Worm (Caenorhabditis elegans): ENCODE measurements around the gene hpa-1.

hpa-1 gene

DNA sequence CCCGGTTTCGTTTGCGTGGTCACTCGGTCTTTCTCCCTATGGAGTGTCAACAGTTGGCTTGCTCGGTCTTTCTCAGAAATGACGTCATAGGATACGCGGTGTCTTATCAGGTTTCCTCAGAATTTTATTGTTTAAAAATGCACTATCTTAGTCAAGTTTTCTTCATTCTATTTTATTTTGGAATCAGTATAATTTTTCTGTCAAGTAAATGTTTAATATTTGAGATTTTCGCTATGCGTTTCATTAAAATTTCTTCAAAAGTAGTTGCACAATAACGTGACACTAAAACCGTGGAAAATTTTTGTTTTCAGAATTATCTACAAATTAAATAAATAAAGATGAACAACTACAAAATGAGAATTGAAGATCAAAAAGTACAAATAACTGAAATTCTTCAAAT, 24.4 kb upstream of the hpa-1 start, which contains the start of gene hlh-31:
TSS of gene hlh-31 (plus strand) at position 301 of the 400 bp plus-strand sequence.
- TF ChIP-seq snpc-4 (tag; optimal IDR thresholded peaks at IDR 0.05) (no peak), fkh-2 (tag; optimal IDR thresholded peaks at IDR 0.05) (no peak), ceh-82 (tag; optimal IDR thresholded peaks at IDR 0.05) (no peak), nhr-67 (tag; optimal IDR thresholded peaks at IDR 0.05) (no peak), ceh-28 (tag; optimal IDR thresholded peaks at IDR 0.05) (no peak), pqm-1 (tag; optimal IDR thresholded peaks at IDR 0.05) (no peak), R02D3.7 (tag; optimal IDR thresholded peaks at IDR 0.05) (no peak), nhr-76 (tag; optimal IDR thresholded peaks at IDR 0.05) (no peak), unc-39 (tag; optimal IDR thresholded peaks at IDR 0.05) (no peak), ztf-4 (tag; optimal IDR thresholded peaks at IDR 0.05) (no peak), aly-2 (tag; optimal IDR thresholded peaks at IDR 0.05) (no peak)

- TF ChIP-seq nhr-11 (tag; optimal IDR thresholded peaks at IDR 0.05), result no peak
- no peak for TF ChIP-seq ZK546.5 (tag; optimal IDR thresholded peaks at IDR 0.05)
- TF ChIP-seq nhr-12 (tag; optimal IDR thresholded peaks at IDR 0.05), result no peak
- TF ChIP-seq fkh-10 (GFP tag; optimal IDR thresholded peaks at IDR 0.05), result no peak
Measured at ce11 chrIV:16254464-16254863, 21.5 kb upstream of the hpa-1 start, which contains the start of gene hlh-17. TSS of gene hlh-17 (plus strand) at chrIV:16254764.

DNA sequence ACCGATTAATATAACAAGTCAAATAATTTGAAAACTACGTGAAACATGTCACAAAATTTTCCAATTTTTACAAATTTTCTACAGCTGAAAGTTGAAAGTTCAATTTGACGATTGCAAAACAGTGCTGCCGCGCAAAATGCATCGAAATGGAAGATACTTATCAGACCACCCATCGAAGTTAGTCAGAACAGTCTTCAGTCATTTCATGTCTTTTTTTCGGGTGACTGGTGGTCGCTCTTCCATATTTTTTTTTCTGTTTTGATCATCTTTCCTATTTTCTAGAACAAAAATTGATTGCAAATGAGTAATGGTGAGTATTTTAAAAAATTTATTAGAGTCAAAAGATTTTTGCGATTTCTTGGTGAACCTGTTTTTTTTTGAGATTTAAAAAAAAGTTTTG, 14.2 kb upstream of the hpa-1 start, which contains the start of gene F38C2.1:
TSS of gene F38C2.1 (plus strand) at position 301 of the 400 bp plus-strand sequence.
- TF ChIP-seq pha-4 (tag; optimal IDR thresholded peaks at IDR 0.05) (no peak), jun-1 (tag; optimal IDR thresholded peaks at IDR 0.05) (no peak), nhr-28 (tag; optimal IDR thresholded peaks at IDR 0.05) (no peak), unc-62 (GFP tag; optimal IDR thresholded peaks at IDR 0.05) (no peak), nhr-11 (tag; optimal IDR thresholded peaks at IDR 0.05) (no peak), pqm-1 (tag; optimal IDR thresholded peaks at IDR 0.05) (no peak), snpc-4 (tag; optimal IDR thresholded peaks at IDR 0.05) (no peak), egl-5 (tag; optimal IDR thresholded peaks at IDR 0.05) (no peak), nhr-12 (tag; optimal IDR thresholded peaks at IDR 0.05) (no peak), nhr-43 (tag; optimal IDR thresholded peaks at IDR 0.05; ENCODE audit: poor library complexity, severe bottlenecking) (no peak), nhr-237 (tag; optimal IDR thresholded peaks at IDR 0.05) (no peak), nhr-25 (tag; optimal IDR thresholded peaks at IDR 0.05) (no peak), ztf-4 (tag; optimal IDR thresholded peaks at IDR 0.05) (no peak), ceh-9 (tag; optimal IDR thresholded peaks at IDR 0.05) (no peak), ZK546.5 (tag; optimal IDR thresholded peaks at IDR 0.05) (no peak), nhr-23 (tag; optimal IDR thresholded peaks at IDR 0.05) (no peak), lin-15B (tag; optimal IDR thresholded peaks at IDR 0.05) (no peak)

DNA sequence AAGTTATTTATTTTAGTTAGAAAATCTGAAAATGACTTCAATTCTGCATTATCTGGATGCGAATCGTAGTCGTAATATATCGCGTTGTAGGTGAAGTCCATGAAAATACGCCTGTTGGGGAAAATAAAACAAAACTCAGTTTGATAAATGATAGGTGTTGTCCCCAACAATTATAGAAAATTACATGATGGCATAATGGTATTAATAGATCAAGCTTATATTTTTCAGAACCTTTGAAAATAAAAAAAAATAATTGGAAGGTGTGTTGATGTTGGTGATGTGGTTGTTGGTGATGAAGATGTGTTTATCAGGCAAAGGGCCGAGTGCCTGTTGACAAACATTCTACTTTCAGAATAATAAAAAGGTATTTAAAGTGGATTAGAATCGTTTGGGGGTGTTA, 5.6 kb upstream of the hpa-1 start, which contains the start of gene srw-61:
TSS of gene srw-61 (minus strand) at position 101 of the 400 bp plus-strand sequence.
- TF ChIP-seq R02D3.7 (tag; optimal IDR thresholded peaks at IDR 0.05), result no peak
- no peak for TF ChIP-seq unc-62 (GFP tag; optimal IDR thresholded peaks at IDR 0.05)
- TF ChIP-seq ztf-11 (tag; optimal IDR thresholded peaks at IDR 0.05), result no peak
- TF ChIP-seq aly-2 (tag; optimal IDR thresholded peaks at IDR 0.05), result no peak
- TF ChIP-seq tbx-2 (tag; optimal IDR thresholded peaks at IDR 0.05), result no peak
- TF ChIP-seq hmg-11 (tag; optimal IDR thresholded peaks at IDR 0.05), result no peak
- no peak for TF ChIP-seq ztf-4 (tag; optimal IDR thresholded peaks at IDR 0.05)
- no peak for TF ChIP-seq nhr-23 (tag; optimal IDR thresholded peaks at IDR 0.05)

- TF ChIP-seq nhr-43 (tag; optimal IDR thresholded peaks at IDR 0.05; ENCODE audit: poor library complexity, severe bottlenecking), result no peak
Measured at ce11 chrIV:16236827-16237226, 3.9 kb upstream of the hpa-1 start.

- TF ChIP-seq mdl-1 (tag; optimal IDR thresholded peaks at IDR 0.05), result no peak
- no peak for TF ChIP-seq nhr-77 (tag; optimal IDR thresholded peaks at IDR 0.05)
- no peak for TF ChIP-seq sea-2 (GFP tag; optimal IDR thresholded peaks at IDR 0.05)
- no peak for TF ChIP-seq ceh-9 (tag; optimal IDR thresholded peaks at IDR 0.05)
- no peak for TF ChIP-seq unc-39 (tag; optimal IDR thresholded peaks at IDR 0.05)
- no peak for TF ChIP-seq skn-1 (tag; optimal IDR thresholded peaks at IDR 0.05)
- no peak for TF ChIP-seq nhr-11 (tag; optimal IDR thresholded peaks at IDR 0.05)
- no peak for TF ChIP-seq fkh-10 (GFP tag; optimal IDR thresholded peaks at IDR 0.05)
- TF ChIP-seq pqm-1 (tag; optimal IDR thresholded peaks at IDR 0.05), result no peak
- TF ChIP-seq ZK546.5 (tag; optimal IDR thresholded peaks at IDR 0.05), result no peak
- no peak for TF ChIP-seq R02D3.7 (tag; optimal IDR thresholded peaks at IDR 0.05)
- TF ChIP-seq egl-5 (tag; optimal IDR thresholded peaks at IDR 0.05), result no peak
- TF ChIP-seq egl-27 (tag; optimal IDR thresholded peaks at IDR 0.05), result no peak
- TF ChIP-seq zag-1 (tag; optimal IDR thresholded peaks at IDR 0.05), result no peak
- no peak for TF ChIP-seq ama-1 (optimal IDR thresholded peaks at IDR 0.05)
Measured at ce11 chrIV:16230464-16230863, 2.5 kb downstream of the hpa-1 start.

Data from whole organism, L3 larva.